Fruit fly (Drosophila melanogaster) whole organism, adult: ENCODE data around the gene CG34451.

Experiments
- CG12768 ChIP-seq: fragments of 200-800 bp; sonication (Bioruptor generic); optimal IDR thresholded peaks from 2 replicates; lab custom pipeline; 2017; ENCODE audit warnings: missing biosample characterization, missing genetic modification characterization, mild to moderate bottlenecking, moderate library complexity, missing genetic modification reagents
- CG5204 ChIP-seq: fragments of 200-800 bp; sonication (Bioruptor generic); optimal IDR thresholded peaks from 2 replicates; lab custom pipeline; 2016; ENCODE audit warnings: missing biosample characterization, missing genetic modification characterization
- Crg-1 ChIP-seq: fragments of 200-800 bp; sonication (Bioruptor generic); optimal IDR thresholded peaks from 2 replicates; lab custom pipeline; 2016; ENCODE audit warnings: missing biosample characterization, missing genetic modification characterization
- cnc ChIP-seq, 2 experiments: fragments of >200 bp; optimal IDR thresholded peaks; 2 replicates each; lab custom pipeline; 2017
- ovo ChIP-seq: fragments of 200-800 bp; sonication (Bioruptor generic); optimal IDR thresholded peaks from 2 replicates; lab custom pipeline; 2016; ENCODE audit warnings: missing biosample characterization, missing genetic modification characterization
- tj ChIP-seq: fragments of 200-800 bp; sonication (Bioruptor generic); optimal IDR thresholded peaks from 3 replicates; lab custom pipeline; 2017; ENCODE audit warnings: missing biosample characterization, mild to moderate bottlenecking, missing genetic modification characterization, moderate library complexity

DNA sequence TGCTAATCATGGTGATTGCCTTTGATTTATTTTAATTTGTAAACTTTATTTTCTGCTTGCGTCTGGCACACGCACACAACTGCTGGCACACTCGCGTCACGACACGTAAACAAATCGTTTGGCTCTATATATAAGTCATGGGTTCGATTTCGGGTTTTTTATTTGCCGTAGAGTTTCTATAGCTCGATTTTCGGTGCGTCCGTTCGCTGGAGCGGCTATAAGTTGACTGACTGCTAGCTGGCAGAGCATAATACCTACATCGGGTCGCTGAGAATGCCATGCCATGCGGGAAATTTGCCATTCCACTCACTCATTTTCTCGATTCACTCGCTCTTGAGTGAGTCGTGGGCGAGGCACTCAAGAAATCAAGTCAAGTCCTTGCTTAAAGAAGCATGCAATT is 36.3 kb upstream of the CG34451 start, which contains the start of gene comm:
- TF ChIP-seq cnc (optimal IDR thresholded peaks at IDR 0.05; lab: Kevin White, UChicago) (no peak), CG5204 (GFP tag; lab: Kevin White, UChicago) (no peak), CG12768 (no peak), tj (GFP tag; lab: Kevin White, UChicago) (no peak), Crg-1 (GFP tag; lab: Kevin White, UChicago) (no peak), ovo (GFP tag; lab: Kevin White, UChicago) (no peak)
